Worm (Caenorhabditis elegans): ENCODE measurements around the gene F09C6.3.

F09C6.3 gene

DNA sequence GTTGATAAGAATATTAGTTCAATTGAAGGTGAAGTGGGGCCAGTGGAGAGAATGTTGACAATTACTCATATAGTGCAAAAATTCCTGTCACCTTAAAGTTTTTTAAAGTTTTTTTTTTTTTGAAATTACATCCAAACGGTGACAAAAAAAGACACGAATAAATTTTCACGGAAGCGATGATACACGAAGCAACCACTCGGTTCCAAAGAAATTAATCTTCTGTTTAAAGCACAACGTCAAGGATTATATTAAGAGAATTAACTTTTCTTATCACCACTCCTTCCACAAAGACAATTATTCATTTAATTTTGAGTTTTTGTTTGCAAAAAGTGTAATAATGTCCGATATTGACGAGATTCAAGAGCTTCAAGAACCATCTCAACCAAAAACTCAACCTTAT, 14.6 kb downstream of the F09C6.3 start, which contains the start of gene clec-28 (continued):
- no peak for TF ChIP-seq unc-86 (tag; optimal IDR thresholded peaks at IDR 0.05)

DNA sequence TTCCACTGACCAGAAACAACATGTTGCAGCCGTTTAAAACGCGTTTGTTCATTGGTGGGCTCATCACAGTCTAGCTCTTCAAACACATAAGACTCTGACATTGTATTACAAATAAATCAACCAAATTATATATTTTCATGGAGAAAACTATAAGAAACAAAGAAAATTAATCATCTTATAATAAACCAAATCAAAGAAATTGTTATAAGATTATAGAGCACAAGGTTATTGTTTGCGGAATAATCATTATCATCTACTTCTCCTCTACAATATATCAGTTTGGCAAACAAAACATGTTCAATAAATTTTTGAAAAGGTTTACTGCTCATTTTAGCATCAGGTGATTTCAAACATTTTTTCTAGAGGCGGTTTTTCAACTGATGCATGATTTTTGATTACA, 18.2 kb downstream of the F09C6.3 start, which contains the start of the genes clec-32 and clec-24:
clec-32 (minus strand) TSS at position 101 of the 400 bp plus-strand sequence.
clec-24 (plus strand) TSS at position 294 of the 400 bp plus-strand sequence.
- no peak for TF ChIP-seq aha-1 (tag; optimal IDR thresholded peaks at IDR 0.05)
- no peak for TF ChIP-seq ces-1 (GFP tag; optimal IDR thresholded peaks at IDR 0.05)
- no peak for TF ChIP-seq unc-98 (GFP tag; IDR thresholded peaks at IDR 0.05)
- TF ChIP-seq zag-1 (tag; optimal IDR thresholded peaks at IDR 0.05): no peak
- no peak for TF ChIP-seq unc-86 (tag; optimal IDR thresholded peaks at IDR 0.05)
- TF ChIP-seq blmp-1 (tag; optimal IDR thresholded peaks at IDR 0.05): no peak
- TF ChIP-seq lin-13 (GFP tag; optimal IDR thresholded peaks at IDR 0.05): no peak
- no peak for TF ChIP-seq irx-1 (tag; optimal IDR thresholded peaks at IDR 0.05)
- no peak for TF ChIP-seq hlh-4 (tag; optimal IDR thresholded peaks at IDR 0.05)
- no peak for TF ChIP-seq ceh-63 (GFP tag; optimal IDR thresholded peaks at IDR 0.05)
- TF ChIP-seq elt-2 (tag; optimal IDR thresholded peaks at IDR 0.05): no peak
- TF ChIP-seq snu-23 (GFP tag; optimal IDR thresholded peaks at IDR 0.05): no peak
- no peak for TF ChIP-seq nhr-77 (tag; optimal IDR thresholded peaks at IDR 0.05)
- no peak for TF ChIP-seq lin-39 (tag; optimal IDR thresholded peaks at IDR 0.05)
- no peak for TF ChIP-seq hpl-2 (GFP tag; optimal IDR thresholded peaks at IDR 0.05)
- TF ChIP-seq unc-62 (GFP tag; optimal IDR thresholded peaks at IDR 0.05): no peak
- TF ChIP-seq C16A3.4 (tag; optimal IDR thresholded peaks at IDR 0.05): no peak
- TF ChIP-seq ztf-4 (tag; optimal IDR thresholded peaks at IDR 0.05): no peak

DNA sequence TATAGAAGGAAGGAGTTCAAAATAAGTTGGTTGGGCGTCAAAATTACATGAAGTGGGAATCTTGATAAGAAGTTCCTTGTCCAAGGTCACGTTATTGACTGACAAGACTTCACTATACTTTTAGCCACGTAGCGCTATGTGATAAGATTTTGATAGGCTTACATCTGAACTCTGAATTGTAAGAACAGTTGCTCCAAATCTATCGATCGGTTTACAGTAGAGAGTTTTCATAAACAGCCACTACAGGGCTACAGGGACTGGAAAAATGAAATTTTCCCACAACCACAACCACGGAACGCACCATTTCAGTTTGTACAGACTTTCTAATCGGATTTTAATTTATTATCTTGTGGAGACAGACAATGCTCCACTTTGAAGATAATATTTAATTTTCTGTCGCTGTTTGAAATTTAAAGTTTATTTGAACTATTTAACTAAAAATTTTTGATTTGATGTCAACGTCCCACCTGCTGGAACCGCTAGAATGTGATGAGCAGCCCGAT, 21.9 kb downstream of the F09C6.3 start, which contains the start of the genes clec-31 and clec-22:
clec-31 (minus strand) TSS at position 101 of the 503 bp plus-strand sequence.
clec-22 (plus strand) TSS at position 453 of the 503 bp plus-strand sequence.
- no peak for TF ChIP-seq zip-4 (GFP tag; optimal IDR thresholded peaks at IDR 0.05)
- no peak for TF ChIP-seq sup-37 (GFP tag; optimal IDR thresholded peaks at IDR 0.05)
- no peak for TF ChIP-seq unc-62 (GFP tag; optimal IDR thresholded peaks at IDR 0.05)
- TF ChIP-seq C16A3.4 (tag; optimal IDR thresholded peaks at IDR 0.05): no peak
- no peak for TF ChIP-seq zag-1 (tag; optimal IDR thresholded peaks at IDR 0.05)

DNA sequence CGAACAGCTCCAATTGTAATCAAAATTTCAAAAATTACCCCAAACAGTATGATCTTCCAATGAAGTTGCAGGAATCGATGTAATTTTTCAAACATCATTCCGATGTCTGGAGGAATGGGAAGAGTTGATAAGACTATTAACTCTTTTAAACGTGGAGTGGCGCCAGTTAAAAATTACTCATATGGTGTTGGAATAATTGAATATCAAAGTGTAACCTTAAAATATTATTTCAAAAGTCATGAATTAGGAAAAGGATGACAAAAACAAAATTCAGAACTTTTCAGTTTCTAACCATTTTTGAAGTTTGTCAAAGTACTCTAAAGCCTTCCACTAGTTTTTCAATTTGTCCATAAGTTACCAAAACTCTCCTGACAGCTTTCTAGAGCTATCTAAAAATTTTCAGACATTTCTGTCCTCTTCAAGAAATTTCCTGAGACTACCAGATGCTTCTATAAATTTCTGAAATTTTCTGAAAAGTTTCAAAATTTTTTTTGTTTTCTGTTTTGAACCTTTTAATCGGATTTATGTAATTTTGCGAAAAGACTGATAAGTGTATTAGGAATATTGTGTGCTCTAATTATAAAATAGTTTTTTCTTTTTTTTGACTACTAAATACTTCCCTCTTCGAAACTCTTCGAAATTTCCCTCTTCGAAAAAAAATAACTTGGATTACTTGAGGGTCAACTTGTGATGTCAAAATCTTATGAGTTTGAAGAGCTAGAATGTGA, 25.8 kb downstream of the F09C6.3 start, which contains the start of the genes clec-35 and clec-27:
clec-35 (minus strand) TSS at position 101 of the 728 bp plus-strand sequence.
clec-27 (plus strand) TSS at position 678 of the 728 bp plus-strand sequence.
- TF ChIP-seq snu-23 (GFP tag; optimal IDR thresholded peaks at IDR 0.05) (no peak), vab-15 (tag; optimal IDR thresholded peaks at IDR 0.05) (no peak), unc-86 (tag; optimal IDR thresholded peaks at IDR 0.05) (no peak), ama-1 (optimal IDR thresholded peaks at IDR 0.05) (no peak), pqm-1 (tag; optimal IDR thresholded peaks at IDR 0.05) (no peak)

DNA sequence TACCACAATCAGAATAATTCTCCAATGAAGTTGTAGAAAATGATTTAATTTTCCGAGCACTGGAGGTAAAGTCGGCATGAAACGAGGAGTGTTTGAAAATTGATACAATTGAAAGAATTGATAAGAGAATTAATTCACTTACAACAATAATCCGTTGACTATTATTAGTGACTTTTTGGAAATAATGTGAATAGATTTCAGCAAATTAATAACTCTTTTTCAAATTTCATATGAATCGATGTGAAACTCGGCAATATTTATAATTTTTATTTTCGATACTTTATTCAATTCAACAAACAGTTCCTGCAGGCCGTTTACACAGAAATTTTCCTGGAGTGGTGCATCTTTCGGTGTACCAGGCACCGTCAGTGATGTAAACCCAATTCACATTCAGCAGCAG, 28.0 kb downstream of the F09C6.3 start, which contains the start of gene clec-37:
clec-37 (minus strand) TSS at position 101 of the 400 bp plus-strand sequence.
- no peak for TF ChIP-seq alr-1 (tag; optimal IDR thresholded peaks at IDR 0.05; ENCODE audit: borderline replicate concordance)
- TF ChIP-seq irx-1 (tag; optimal IDR thresholded peaks at IDR 0.05): no peak
- TF ChIP-seq lin-15B (tag; optimal IDR thresholded peaks at IDR 0.05): no peak
- TF ChIP-seq unc-86 (tag; optimal IDR thresholded peaks at IDR 0.05): no peak
- no peak for TF ChIP-seq nhr-85 (tag)
- no peak for TF ChIP-seq ceh-8 (GFP tag; optimal IDR thresholded peaks at IDR 0.05)
- no peak for TF ChIP-seq hlh-17 (GFP tag; optimal IDR thresholded peaks at IDR 0.05; ENCODE audit: borderline replicate concordance)
- no peak for TF ChIP-seq nhr-19 (GFP tag; conservative IDR thresholded peaks at IDR 0.05)
- no peak for TF ChIP-seq snu-23 (GFP tag; optimal IDR thresholded peaks at IDR 0.05)
- no peak for TF ChIP-seq isw-1 (GFP tag; IDR thresholded peaks at IDR 0.05)
- TF ChIP-seq lin-39 (tag; optimal IDR thresholded peaks at IDR 0.05): no peak
- TF ChIP-seq nhr-11 (tag; optimal IDR thresholded peaks at IDR 0.05): no peak
- no peak for TF ChIP-seq fos-1 (tag; optimal IDR thresholded peaks at IDR 0.05)
- TF ChIP-seq snpc-4 (tag; optimal IDR thresholded peaks at IDR 0.05): no peak
- no peak for TF ChIP-seq ets-5 (GFP tag; IDR thresholded peaks at IDR 0.05)
- no peak for TF ChIP-seq blmp-1 (tag; optimal IDR thresholded peaks at IDR 0.05)
- TF ChIP-seq dpl-1 (GFP tag; optimal IDR thresholded peaks at IDR 0.05): no peak
- no peak for TF ChIP-seq mep-1 (tag; optimal IDR thresholded peaks at IDR 0.05)
- no peak for TF ChIP-seq efl-1 (optimal IDR thresholded peaks at IDR 0.05)
- TF ChIP-seq efl-1 (GFP tag; optimal IDR thresholded peaks at IDR 0.05 in 1 of 2): no peak
